Fruit fly (Drosophila melanogaster): Measurements from ENCODE around the gene CCHa1.

dm6 chr3R:14097980-14098379 is 1.3 kb upstream of the CCHa1 start, which contains the start of gene CG9920:
- TF ChIP-seq CG11617 (GFP tag; optimal IDR thresholded peaks at IDR 0.05) = no peak
- no peak for TF ChIP-seq kay (GFP tag; ENCODE audit: borderline replicate concordance)
- TF ChIP-seq Mnt (GFP tag; optimal IDR thresholded peaks at IDR 0.05) = no peak
- TF ChIP-seq Hr96 (GFP tag; optimal IDR thresholded peaks at IDR 0.05) = no peak
- TF ChIP-seq pad (GFP tag; optimal IDR thresholded peaks at IDR 0.05) = no peak
- no peak for TF ChIP-seq ovo (GFP tag; optimal IDR thresholded peaks at IDR 0.05)
- no peak for TF ChIP-seq cic (GFP tag; optimal IDR thresholded peaks at IDR 0.05)
- no peak for TF ChIP-seq CG1620 (GFP tag; optimal IDR thresholded peaks at IDR 0.05)
- no peak for TF ChIP-seq cnc (optimal IDR thresholded peaks at IDR 0.05)
- TF ChIP-seq CG33017 (tag; optimal IDR thresholded peaks at IDR 0.05) = no peak
- TF ChIP-seq tj (GFP tag; optimal IDR thresholded peaks at IDR 0.05) = no peak
- no peak for TF ChIP-seq Crg-1 (GFP tag; optimal IDR thresholded peaks at IDR 0.05)

Measured in whole organism, adult.